1 fruit fly cellular context compared by ENCODE assay signal in the genomic region with DNA sequence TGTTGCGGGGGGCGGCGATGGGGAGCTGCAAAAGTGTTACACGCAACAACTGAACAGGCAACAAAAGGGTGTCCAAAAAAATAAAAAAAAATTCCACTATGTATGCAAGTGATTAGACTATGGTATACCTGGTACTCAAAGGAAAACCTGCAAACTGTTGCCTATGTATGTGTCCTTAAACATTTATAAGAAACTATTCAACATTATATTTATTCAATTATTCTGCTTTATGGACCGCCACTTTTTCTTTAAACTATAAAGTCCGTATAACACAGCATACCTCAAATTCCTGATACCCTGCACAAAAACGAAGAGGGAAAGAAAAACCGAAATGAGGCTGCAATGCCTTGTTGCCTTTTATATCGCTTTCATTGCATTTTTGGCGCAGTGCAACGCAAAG.
A peak's percentile ranks its signal among the peaks of the same experiment; 100 is the strongest.
TF ChIP-seq lines count a peak whose summit lies in the region.

No protein-coding gene starts in this region.

TF ChIP-seq in whole organism, embryonic, 481 proteins besides CTCF, POLR2A, EP300 and RAD21 (continued from another document and continues in another):
- TF ChIP-seq Antp (GFP tag; optimal IDR thresholded peaks at IDR 0.05; lab: Kevin White, UChicago) (no peak), Asciz (GFP tag; optimal IDR thresholded peaks at IDR 0.05; lab: Kevin White, UChicago) (peak; percentile 13), Hr51 (GFP tag; optimal IDR thresholded peaks at IDR 0.05; lab: Kevin White, UChicago) (peak in 1 of 2 experiments; percentile 36), caup (GFP tag; optimal IDR thresholded peaks at IDR 0.05; lab: Kevin White, UChicago; ENCODE audit: severe bottlenecking) (no peak), Mrtf (GFP tag; IDR thresholded peaks at IDR 0.05; lab: Robert Waterston, UW) (no peak), CG13624 (GFP tag; optimal IDR thresholded peaks at IDR 0.05; lab: Kevin White, UChicago) (no peak), CG8924 (tag; optimal IDR thresholded peaks at IDR 0.05; lab: Kevin White, UChicago) (no peak), HLH3B (GFP tag; IDR thresholded peaks at IDR 0.05; lab: Robert Waterston, UW) (peak; percentile 72), CG12299 (tag; optimal IDR thresholded peaks at IDR 0.05; lab: Kevin White, UChicago) (no peak), CG15479 (GFP tag; optimal IDR thresholded peaks at IDR 0.05; lab: Kevin White, UChicago) (no peak), peb (GFP tag; IDR thresholded peaks at IDR 0.05; lab: Robert Waterston, UW) (peak; percentile 69; the same call in 1 of the 2 replicates), Rx (GFP tag; IDR thresholded peaks at IDR 0.05; lab: Robert Waterston, UW) (peak; percentile 45; the same call in 1 of the 2 replicates), CG1603 (tag; optimal IDR thresholded peaks at IDR 0.05; lab: Kevin White, UChicago) (peak; percentile 41), bsh (GFP tag; optimal IDR thresholded peaks at IDR 0.05; lab: Kevin White, UChicago) (peak in 1 of 2 experiments; percentile 76), hb (GFP tag; IDR thresholded peaks at IDR 0.05; lab: Robert Waterston, UW; ENCODE audit: partially characterized antibody) (no peak), Six4 (GFP tag; optimal IDR thresholded peaks at IDR 0.05; lab: Kevin White, UChicago) (peak; percentile 47), bbx (GFP tag; IDR thresholded peaks at IDR 0.05; lab: Robert Waterston, UW; ENCODE audit: partially characterized antibody) (no peak), klu (GFP tag; IDR thresholded peaks at IDR 0.05; lab: Robert Waterston, UW) (peak; percentile 43; the same call in 1 of the 2 replicates), gce (GFP tag; IDR thresholded peaks at IDR 0.05; lab: Robert Waterston, UW) (0 out of 3 replicates have a peak, but pooled peaks have one; percentile 45), sima (GFP tag; optimal IDR thresholded peaks at IDR 0.05; lab: Kevin White, UChicago) (no peak), CG11696 (GFP tag; IDR thresholded peaks at IDR 0.05; lab: Robert Waterston, UW) (0 out of 2 replicates have a peak, but pooled peaks have one; percentile 45), CG1024 (GFP tag; IDR thresholded peaks at IDR 0.05; lab: Robert Waterston, UW) (peak; percentile 64), CG12659 (GFP tag; optimal IDR thresholded peaks at IDR 0.05; lab: Kevin White, UChicago) (no peak), CG12104 (GFP tag; optimal IDR thresholded peaks at IDR 0.05; lab: Kevin White, UChicago) (no peak), CG9817 (tag; optimal IDR thresholded peaks at IDR 0.05; lab: Kevin White, UChicago) (no peak), NK7.1 (GFP tag; optimal IDR thresholded peaks at IDR 0.05; lab: Kevin White, UChicago) (no peak), otp (GFP tag; IDR thresholded peaks at IDR 0.05; lab: Robert Waterston, UW) (peak; percentile 46; the same call in 1 of the 3 replicates), CG15073 (GFP tag; optimal IDR thresholded peaks at IDR 0.05; lab: Kevin White, UChicago) (no peak), gem (tag; optimal IDR thresholded peaks at IDR 0.05; lab: Kevin White, UChicago) (peak; percentile 67), E2f2 (GFP tag; IDR thresholded peaks at IDR 0.05; lab: Robert Waterston, UW) (no peak), CG10267 (tag; optimal IDR thresholded peaks at IDR 0.05; lab: Kevin White, UChicago) (peak; percentile 54), Hsf (GFP tag; optimal IDR thresholded peaks at IDR 0.05; lab: Kevin White, UChicago) (peak; percentile 29), bcd (GFP tag; optimal IDR thresholded peaks at IDR 0.05; lab: Kevin White, UChicago) (peak; percentile 28), Adf1 (GFP tag; IDR thresholded peaks at IDR 0.05; lab: Robert Waterston, UW) (no peak), Sin3A (optimal IDR thresholded peaks at IDR 0.05; lab: Kevin White, UChicago) (no peak), CG14710 (tag; optimal IDR thresholded peaks at IDR 0.05; lab: Kevin White, UChicago) (peak; percentile 53), grau (tag; optimal IDR thresholded peaks at IDR 0.05; lab: Kevin White, UChicago) (peak; percentile 26), CG18011 (GFP tag; optimal IDR thresholded peaks at IDR 0.05; lab: Kevin White, UChicago) (no peak), cad (GFP tag; optimal IDR thresholded peaks at IDR 0.05; lab: Kevin White, UChicago) (no peak), CG8359 (GFP tag; optimal IDR thresholded peaks at IDR 0.05; lab: Kevin White, UChicago; ENCODE audit: borderline replicate concordance) (no peak), CG2889 (GFP tag; IDR thresholded peaks at IDR 0.05; lab: Robert Waterston, UW) (no peak), mam (GFP tag; optimal IDR thresholded peaks at IDR 0.05; lab: Kevin White, UChicago) (peak; percentile 17), CG16779 (GFP tag; IDR thresholded peaks at IDR 0.05; lab: Robert Waterston, UW) (no peak), Atf3 (GFP tag; optimal IDR thresholded peaks at IDR 0.05; lab: Kevin White, UChicago) (no peak), Fer2 (tag; optimal IDR thresholded peaks at IDR 0.05; lab: Kevin White, UChicago) (no peak), Ravus (GFP tag; IDR thresholded peaks at IDR 0.05; lab: Robert Waterston, UW) (no peak), ase (GFP tag; IDR thresholded peaks at IDR 0.05; lab: Robert Waterston, UW) (peak; percentile 54; the same call in 1 of the 3 replicates), nau (GFP tag; optimal IDR thresholded peaks at IDR 0.05; lab: Kevin White, UChicago) (no peak), tap (tag; optimal IDR thresholded peaks at IDR 0.05; lab: Kevin White, UChicago) (no peak), vfl (GFP tag; optimal IDR thresholded peaks at IDR 0.05; lab: Kevin White, UChicago) (no peak), CG10959 (GFP tag; IDR thresholded peaks at IDR 0.05; lab: Robert Waterston, UW) (peak; percentile 73), CG33557 (GFP tag; optimal IDR thresholded peaks at IDR 0.05; lab: Kevin White, UChicago) (no peak), CG9727 (GFP tag; optimal IDR thresholded peaks at IDR 0.05; lab: Kevin White, UChicago) (no peak), schlank (tag; optimal IDR thresholded peaks at IDR 0.05; lab: Kevin White, UChicago) (no peak), cas (GFP tag; IDR thresholded peaks at IDR 0.05; lab: Robert Waterston, UW) (no peak), CG42726 (GFP tag; IDR thresholded peaks at IDR 0.05; lab: Robert Waterston, UW; ENCODE audit: partially characterized antibody) (no peak), CG12071 (GFP tag; optimal IDR thresholded peaks at IDR 0.05; lab: Kevin White, UChicago) (no peak), lilli (GFP tag; optimal IDR thresholded peaks at IDR 0.05; lab: Kevin White, UChicago) (peak; percentile 7), ab (GFP tag; optimal IDR thresholded peaks at IDR 0.05; lab: Kevin White, UChicago) (no peak), CG6813 (GFP tag; optimal IDR thresholded peaks at IDR 0.05; lab: Kevin White, UChicago) (no peak), NfI (GFP tag; optimal IDR thresholded peaks at IDR 0.05; lab: Kevin White, UChicago) (no peak), Chrac-16 (GFP tag; optimal IDR thresholded peaks at IDR 0.05; lab: Kevin White, UChicago) (peak; percentile 0), CG7987 (GFP tag; optimal IDR thresholded peaks at IDR 0.05; lab: Kevin White, UChicago) (no peak), CG8478 (optimal IDR thresholded peaks at IDR 0.05; lab: Kevin White, UChicago) (no peak), danr (GFP tag; IDR thresholded peaks at IDR 0.05; lab: Robert Waterston, UW) (no peak), oc (tag; optimal IDR thresholded peaks at IDR 0.05; lab: Kevin White, UChicago) (peak; percentile 8), so (GFP tag; IDR thresholded peaks at IDR 0.05; lab: Robert Waterston, UW) (no peak), grn (GFP tag; optimal IDR thresholded peaks at IDR 0.05; lab: Kevin White, UChicago) (no peak), CG12219 (GFP tag; optimal IDR thresholded peaks at IDR 0.05; lab: Kevin White, UChicago) (no peak), CG4820 (GFP tag; optimal IDR thresholded peaks at IDR 0.05; lab: Kevin White, UChicago) (peak; percentile 65), chm (GFP tag; IDR thresholded peaks at IDR 0.05; lab: Robert Waterston, UW) (peak; percentile 44; the same call in 1 of the 2 replicates), pnt (GFP tag; optimal IDR thresholded peaks at IDR 0.05; lab: Kevin White, UChicago) (peak; percentile 9), fd96Cb (tag; optimal IDR thresholded peaks at IDR 0.05; lab: Kevin White, UChicago) (peak; percentile 76), Lim3 (GFP tag; IDR thresholded peaks at IDR 0.05; lab: Robert Waterston, UW) (no peak), Spps (tag; optimal IDR thresholded peaks at IDR 0.05; lab: Kevin White, UChicago) (peak; percentile 24), CG9797 (GFP tag; optimal IDR thresholded peaks at IDR 0.05; lab: Kevin White, UChicago) (no peak), CG14965 (GFP tag; optimal IDR thresholded peaks at IDR 0.05; lab: Kevin White, UChicago; ENCODE audit: borderline replicate concordance) (no peak), MTF-1 (GFP tag; optimal IDR thresholded peaks at IDR 0.05; lab: Kevin White, UChicago; ENCODE audit: borderline replicate concordance) (no peak), Pdp1 (GFP tag; optimal IDR thresholded peaks at IDR 0.05; lab: Kevin White, UChicago) (peak in 1 of 2 experiments; percentile 15), h (optimal IDR thresholded peaks at IDR 0.05; lab: Kevin White, UChicago) (no peak), Xrp1 (GFP tag; IDR thresholded peaks at IDR 0.05; lab: Robert Waterston, UW) (peak; percentile 88), stwl (tag; optimal IDR thresholded peaks at IDR 0.05; lab: Kevin White, UChicago) (no peak), lab (GFP tag; optimal IDR thresholded peaks at IDR 0.05; lab: Kevin White, UChicago) (peak; percentile 34), dan (GFP tag; IDR thresholded peaks at IDR 0.05; lab: Robert Waterston, UW) (no peak), CG9437 (GFP tag; optimal IDR thresholded peaks at IDR 0.05; lab: Kevin White, UChicago) (no peak), Nf-YC (tag; optimal IDR thresholded peaks at IDR 0.05; lab: Kevin White, UChicago) (no peak), disco-r (GFP tag; optimal IDR thresholded peaks at IDR 0.05; lab: Kevin White, UChicago) (no peak), gcm (GFP tag; optimal IDR thresholded peaks at IDR 0.05; lab: Kevin White, UChicago) (no peak), nerfin-1 (tag; optimal IDR thresholded peaks at IDR 0.05; lab: Kevin White, UChicago) (no peak), phol (tag; optimal IDR thresholded peaks at IDR 0.05; lab: Kevin White, UChicago) (peak; percentile 77), CG7372 (GFP tag; IDR thresholded peaks at IDR 0.05; lab: Robert Waterston, UW) (0 out of 2 replicates have a peak, but pooled peaks have one; percentile 39), Xbp1 (GFP tag; optimal IDR thresholded peaks at IDR 0.05; lab: Kevin White, UChicago) (peak; percentile 61), Hr78 (GFP tag; optimal IDR thresholded peaks at IDR 0.05; lab: Kevin White, UChicago) (no peak), fu2 (GFP tag; optimal IDR thresholded peaks at IDR 0.05; lab: Kevin White, UChicago) (no peak), hkb (optimal IDR thresholded peaks at IDR 0.05; lab: Kevin White, UChicago) (no peak), hkb (GFP tag; IDR thresholded peaks at IDR 0.05; lab: Robert Waterston, UW) (peak; percentile 62), Fer1 (GFP tag; optimal IDR thresholded peaks at IDR 0.05; lab: Kevin White, UChicago) (no peak), ham (GFP tag; IDR thresholded peaks at IDR 0.05; lab: Robert Waterston, UW) (no peak), Atf-2 (GFP tag; optimal IDR thresholded peaks at IDR 0.05; lab: Kevin White, UChicago) (no peak), Atf6 (GFP tag; IDR thresholded peaks at IDR 0.05; lab: Robert Waterston, UW) (0 out of 2 replicates have a peak, but pooled peaks have one; percentile 9), Gug (GFP tag; IDR thresholded peaks at IDR 0.05; lab: Robert Waterston, UW) (peak; percentile 44; the same call in 1 of the 4 replicates), esg (GFP tag; conservative IDR thresholded peaks at IDR 0.05; lab: Robert Waterston, UW) (peak; percentile 44; the same call in 1 of the 2 replicates), D19B (GFP tag; optimal IDR thresholded peaks at IDR 0.05; lab: Kevin White, UChicago) (peak; percentile 55), Dref (GFP tag; IDR thresholded peaks at IDR 0.05; lab: Robert Waterston, UW) (no peak), CG32772 (GFP tag; IDR thresholded peaks at IDR 0.05; lab: Robert Waterston, UW) (peak; percentile 71), Doc2 (GFP tag; IDR thresholded peaks at IDR 0.05; lab: Robert Waterston, UW) (no peak), CG15011 (GFP tag; optimal IDR thresholded peaks at IDR 0.05; lab: Kevin White, UChicago) (no peak), Neu2 (GFP tag; optimal IDR thresholded peaks at IDR 0.05; lab: Kevin White, UChicago; ENCODE audit: borderline replicate concordance) (no peak), D (optimal IDR thresholded peaks at IDR 0.05; lab: Kevin White, UChicago) (no peak), D (GFP tag; optimal IDR thresholded peaks at IDR 0.05; lab: Kevin White, UChicago) (peak; percentile 69), pb (GFP tag; optimal IDR thresholded peaks at IDR 0.05; lab: Kevin White, UChicago) (no peak), Sox100B (GFP tag; optimal IDR thresholded peaks at IDR 0.05; lab: Kevin White, UChicago) (peak; percentile 29), emc (GFP tag; optimal IDR thresholded peaks at IDR 0.05; lab: Kevin White, UChicago) (no peak), Hmx (GFP tag; optimal IDR thresholded peaks at IDR 0.05; lab: Kevin White, UChicago) (no peak), CG17359 (tag; optimal IDR thresholded peaks at IDR 0.05; lab: Kevin White, UChicago) (peak; percentile 39), CG4707 (GFP tag; optimal IDR thresholded peaks at IDR 0.05; lab: Kevin White, UChicago) (no peak), CG8089 (GFP tag; optimal IDR thresholded peaks at IDR 0.05; lab: Kevin White, UChicago) (no peak), maf-S (GFP tag; optimal IDR thresholded peaks at IDR 0.05; lab: Kevin White, UChicago) (no peak), gt (GFP tag; IDR thresholded peaks at IDR 0.05; lab: Robert Waterston, UW) (peak; percentile 60; the same call in 1 of the 2 replicates), CG31441 (GFP tag; IDR thresholded peaks at IDR 0.05; lab: Robert Waterston, UW) (peak; percentile 44; the same call in 1 of the 2 replicates), CG10462 (GFP tag; optimal IDR thresholded peaks at IDR 0.05; lab: Kevin White, UChicago) (no peak), sd (tag; optimal IDR thresholded peaks at IDR 0.05; lab: Kevin White, UChicago) (peak; percentile 6), CG34224 (GFP tag; IDR thresholded peaks at IDR 0.05; lab: Robert Waterston, UW; ENCODE audit: partially characterized antibody) (no peak), CG11695 (GFP tag; IDR thresholded peaks at IDR 0.05; lab: Robert Waterston, UW) (0 out of 3 replicates have a peak, but pooled peaks have one; percentile 20), CG5180 (GFP tag; optimal IDR thresholded peaks at IDR 0.05; lab: Kevin White, UChicago) (no peak), Ets65A (GFP tag; lab: Kevin White, UChicago) (peak; percentile 87), HmgZ (tag; optimal IDR thresholded peaks at IDR 0.05; lab: Kevin White, UChicago) (no peak), CG15269 (tag; optimal IDR thresholded peaks at IDR 0.05; lab: Kevin White, UChicago) (no peak)
